Worm (Caenorhabditis elegans) whole organism, late embryonic: ENCODE data around the gene cogc-8.

Source experiments
- C08G9.2 ChIP-seq: sonication (generic microtip); optimal IDR thresholded peaks from 2 replicates; lab custom pipeline; 2016; ENCODE audit warnings: mild to moderate bottlenecking, missing genetic modification characterization, moderate library complexity, missing compliant biosample characterization
- C38D4.7 ChIP-seq: fragments of 200-800 bp; sonication (Bioruptor generic); optimal IDR thresholded peaks from 2 replicates; lab custom pipeline; 2018; ENCODE audit warnings: mild to moderate bottlenecking, missing genetic modification characterization, moderate library complexity, missing compliant biosample characterization
- F13H6.1 ChIP-seq: sonication (generic microtip); optimal IDR thresholded peaks from 2 replicates; lab custom pipeline; 2016; ENCODE audit warnings: missing genetic modification characterization, missing compliant biosample characterization
- K02D7.2 ChIP-seq: sonication (generic microtip); optimal IDR thresholded peaks from 2 replicates; lab custom pipeline; 2017; ENCODE audit warnings: mild to moderate bottlenecking, missing genetic modification characterization, missing compliant biosample characterization
- K09A11.1 ChIP-seq: sonication (generic microtip); optimal IDR thresholded peaks from 2 replicates; lab custom pipeline; 2017; ENCODE audit warnings: antibody characterized with exemption, mild to moderate bottlenecking, missing genetic modification characterization, missing compliant biosample characterization; ENCODE audit not compliant: insufficient read depth
- ceh-14 ChIP-seq: sonication (generic microtip); optimal IDR thresholded peaks from 2 replicates; lab custom pipeline; 2016; ENCODE audit warnings: missing genotype, missing genetic modification characterization, missing compliant biosample characterization
- ceh-18 ChIP-seq: sonication (generic microtip); optimal IDR thresholded peaks from 2 replicates; lab custom pipeline; 2016; ENCODE audit warnings: missing genetic modification characterization, missing compliant biosample characterization
- ceh-19 ChIP-seq: fragments of 200-800 bp; sonication (Bioruptor generic); optimal IDR thresholded peaks from 2 replicates; lab custom pipeline; 2018; ENCODE audit warnings: mild to moderate bottlenecking, missing genetic modification characterization, missing compliant biosample characterization
- ceh-2 ChIP-seq: sonication (generic microtip); optimal IDR thresholded peaks from 2 replicates; lab custom pipeline; 2016; ENCODE audit warnings: missing genotype, missing genetic modification characterization, missing compliant biosample characterization
- ceh-22 ChIP-seq: sonication (generic microtip); optimal IDR thresholded peaks from 2 replicates; lab custom pipeline; 2017; ENCODE audit warnings: missing biosample characterization, missing genetic modification characterization
- ceh-31 ChIP-seq: sonication (generic microtip); optimal IDR thresholded peaks from 2 replicates; lab custom pipeline; 2016; ENCODE audit warnings: missing genetic modification characterization, missing compliant biosample characterization
- ceh-34 ChIP-seq: sonication (generic microtip); optimal IDR thresholded peaks from 2 replicates; lab custom pipeline; 2016; ENCODE audit warnings: mild to moderate bottlenecking, missing genetic modification characterization, missing compliant biosample characterization
- ceh-48 ChIP-seq: sonication (generic microtip); optimal IDR thresholded peaks from 2 replicates; lab custom pipeline; 2016; ENCODE audit warnings: missing genetic modification characterization, inconsistent platforms, missing compliant biosample characterization
- ceh-9 ChIP-seq: sonication (generic microtip); optimal IDR thresholded peaks from 2 replicates; lab custom pipeline; 2016; ENCODE audit warnings: mild to moderate bottlenecking, missing genetic modification characterization, inconsistent platforms, missing compliant biosample characterization
- che-1 ChIP-seq: sonication (generic microtip); optimal IDR thresholded peaks from 2 replicates; lab custom pipeline; 2016; ENCODE audit warnings: mild to moderate bottlenecking, missing genetic modification characterization, missing compliant biosample characterization
- dve-1 ChIP-seq: sonication (generic microtip); optimal IDR thresholded peaks from 2 replicates; lab custom pipeline; 2017; ENCODE audit warnings: antibody characterized with exemption, mild to moderate bottlenecking, missing genetic modification characterization, missing compliant biosample characterization
- elt-2 ChIP-seq: sonication (generic microtip); optimal IDR thresholded peaks from 2 replicates; lab custom pipeline; 2016; ENCODE audit warnings: missing genetic modification reagents, missing genetic modification characterization, missing compliant biosample characterization
- eyg-1 ChIP-seq: sonication (generic microtip); optimal IDR thresholded peaks from 2 replicates; lab custom pipeline; 2016; ENCODE audit warnings: missing genotype, missing genetic modification characterization, missing compliant biosample characterization
- fkh-10 ChIP-seq: fragments of 150-350 bp; optimal IDR thresholded peaks from 2 replicates; lab custom pipeline; 2014; ENCODE audit warnings: missing biosample characterization, missing genetic modification reagents, missing genetic modification characterization
- fkh-6 ChIP-seq: sonication (generic microtip); optimal IDR thresholded peaks from 2 replicates; lab custom pipeline; 2016; ENCODE audit warnings: missing genetic modification characterization, missing compliant biosample characterization
- hlh-13 ChIP-seq: fragments of 200-800 bp; sonication (Bioruptor generic); optimal IDR thresholded peaks from 2 replicates; lab custom pipeline; 2018; ENCODE audit warnings: mild to moderate bottlenecking, missing genetic modification characterization, missing compliant biosample characterization
- hlh-15 ChIP-seq: sonication (generic microtip); optimal IDR thresholded peaks from 2 replicates; lab custom pipeline; 2016; ENCODE audit warnings: missing genetic modification characterization, missing compliant biosample characterization
- madf-2 ChIP-seq: sonication (generic microtip); optimal IDR thresholded peaks from 2 replicates; lab custom pipeline; 2017; ENCODE audit warnings: missing genetic modification characterization, missing compliant biosample characterization
- nfya-1 ChIP-seq: sonication (generic microtip); optimal IDR thresholded peaks from 2 replicates; lab custom pipeline; 2017; ENCODE audit warnings: missing genetic modification characterization, mild to moderate bottlenecking, missing compliant biosample characterization, antibody characterized with exemption, moderate library complexity
- nhr-232 ChIP-seq: sonication (generic microtip); optimal IDR thresholded peaks from 2 replicates; lab custom pipeline; 2016; ENCODE audit warnings: missing genetic modification characterization, missing compliant biosample characterization
- pag-3 ChIP-seq: sonication (generic microtip); optimal IDR thresholded peaks from 2 replicates; lab custom pipeline; 2016; ENCODE audit warnings: missing compliant biosample characterization, missing genetic modification characterization, borderline replicate concordance
- pat-9 ChIP-seq: fragments of 200-800 bp; sonication (Bioruptor generic); optimal IDR thresholded peaks from 2 replicates; lab custom pipeline; 2018; ENCODE audit warnings: mild to moderate bottlenecking, missing genetic modification characterization, moderate library complexity, missing compliant biosample characterization
- pax-1 ChIP-seq: fragments of 150-350 bp; optimal IDR thresholded peaks from 2 replicates; lab custom pipeline; 2014; ENCODE audit warnings: missing biosample characterization, missing genetic modification characterization
- pha-2 ChIP-seq: sonication (generic microtip); optimal IDR thresholded peaks from 2 replicates; lab custom pipeline; 2017; ENCODE audit warnings: mild to moderate bottlenecking, missing genetic modification characterization, missing compliant biosample characterization
- pqm-1 ChIP-seq: sonication (generic microtip); optimal IDR thresholded peaks from 2 replicates; lab custom pipeline; 2016; ENCODE audit warnings: missing genetic modification characterization, missing compliant biosample characterization
- pros-1 ChIP-seq: fragments of 150-350 bp; optimal IDR thresholded peaks from 2 replicates; lab custom pipeline; 2014; ENCODE audit warnings: missing biosample characterization, missing genetic modification reagents, missing genetic modification characterization
- ref-2 ChIP-seq: sonication (generic microtip); optimal IDR thresholded peaks from 2 replicates; lab custom pipeline; 2016; ENCODE audit warnings: missing genetic modification characterization, missing compliant biosample characterization
- rnt-1 ChIP-seq: sonication (generic microtip); optimal IDR thresholded peaks from 2 replicates; lab custom pipeline; 2016; ENCODE audit warnings: missing genetic modification characterization, missing compliant biosample characterization
- sdc-2 ChIP-seq: sonication (generic microtip); optimal IDR thresholded peaks from 2 replicates; lab custom pipeline; 2016; ENCODE audit warnings: missing genotype, missing genetic modification characterization, missing compliant biosample characterization
- sox-2 ChIP-seq: fragments of 200-800 bp; sonication (Bioruptor generic); IDR thresholded peaks from 2 replicates; pipeline ENCODE4 v1.3.6; 2022; ENCODE audit warnings: missing genetic modification reagents, missing genetic modification characterization, missing compliant biosample characterization
- sox-4 ChIP-seq: sonication (generic microtip); optimal IDR thresholded peaks from 2 replicates; lab custom pipeline; 2017; ENCODE audit warnings: mild to moderate bottlenecking, missing genetic modification characterization, inconsistent platforms, missing compliant biosample characterization
- syd-9 ChIP-seq: sonication (generic microtip); optimal IDR thresholded peaks from 2 replicates; lab custom pipeline; 2016; ENCODE audit warnings: mild to moderate bottlenecking, missing genetic modification characterization, moderate library complexity, missing compliant biosample characterization
- tbx-2 ChIP-seq: sonication (generic microtip); optimal IDR thresholded peaks from 2 replicates; lab custom pipeline; 2016; ENCODE audit warnings: missing genetic modification characterization, missing compliant biosample characterization
- ttx-3 ChIP-seq: sonication (generic microtip); optimal IDR thresholded peaks from 2 replicates; lab custom pipeline; 2016; ENCODE audit warnings: missing genetic modification reagents, missing genetic modification characterization, missing compliant biosample characterization
- unc-3 ChIP-seq, 2 experiments: fragments of 200-800 bp in 1 of 2; sonication (Bioruptor generic) in 1 of 2; sonication (generic microtip) in 1 of 2; conservative IDR thresholded peaks in 1 of 2; optimal IDR thresholded peaks in 1 of 2; 2 replicates each; pipeline versions ENCODE4 v1.3.6 to Lab custom; 2016 to 2022; ENCODE audit warnings: missing compliant biosample characterization in 2 of 2, missing genetic modification characterization in 2 of 2, missing genetic modification reagents in 1 of 2
- unc-42 ChIP-seq: sonication (generic microtip); optimal IDR thresholded peaks from 2 replicates; lab custom pipeline; 2016; ENCODE audit warnings: missing genotype, missing genetic modification characterization, missing compliant biosample characterization
- unc-55 ChIP-seq: sonication (generic microtip); optimal IDR thresholded peaks from 2 replicates; lab custom pipeline; 2017; ENCODE audit warnings: missing biosample characterization, missing genetic modification reagents, missing genetic modification characterization
- unc-86 ChIP-seq: sonication (generic microtip); optimal IDR thresholded peaks from 2 replicates; lab custom pipeline; 2016; ENCODE audit warnings: missing genetic modification characterization, missing compliant biosample characterization
- ztf-16 ChIP-seq: sonication (generic microtip); optimal IDR thresholded peaks from 2 replicates; lab custom pipeline; 2017; ENCODE audit warnings: missing genetic modification characterization, missing compliant biosample characterization

The cogc-8 gene

ce11 chrIV:261607-262006 lies 21.4 kb downstream of the cogc-8 start, which contains the start of gene pqbp-1.1:
Gene pqbp-1.1 (minus strand): TSS chrIV:261683.
- no peak for TF ChIP-seq dve-1 (tag; lab: Kevin White, UChicago)
- TF ChIP-seq ceh-48: peak; percentile 42
- no peak for TF ChIP-seq fkh-10 (GFP tag; lab: Kevin White, UChicago)
- peak; percentile 88 for TF ChIP-seq unc-42
- TF ChIP-seq elt-2: peak; percentile 6
- TF ChIP-seq pax-1 (tag; lab: Kevin White, UChicago): peak; percentile 48

ce11 chrIV:262460-262859 lies 22.2 kb downstream of the cogc-8 start:
- TF ChIP-seq sdc-2 (no peak), pha-2 (tag; lab: Kevin White, UChicago) (no peak), eyg-1 (tag; lab: Kevin White, UChicago) (no peak), syd-9 (tag; lab: Kevin White, UChicago) (no peak)

- TF ChIP-seq unc-86 (no peak), tbx-2 (tag; lab: Kevin White, UChicago) (no peak), ceh-31 (peak; percentile 36), ref-2 (tag; lab: Kevin White, UChicago) (no peak), pat-9 (tag; lab: Kevin White, UChicago) (no peak), K09A11.1 (tag; lab: Kevin White, UChicago) (no peak), hlh-15 (tag; lab: Kevin White, UChicago) (no peak), madf-2 (tag; lab: Kevin White, UChicago) (no peak), ttx-3 (tag; lab: Kevin White, UChicago) (no peak), pros-1 (tag; lab: Kevin White, UChicago) (no peak), ceh-22 (tag; lab: Kevin White, UChicago) (no peak), pax-1 (tag; lab: Kevin White, UChicago) (peak; percentile 1), unc-55 (GFP tag; lab: Kevin White, UChicago) (peak; percentile 42), ceh-14 (no peak), sox-2 (GFP tag; lab: Robert Waterston, UW) (no peak), C38D4.7 (GFP tag; lab: Kevin White, UChicago) (no peak), pqm-1 (tag; lab: Kevin White, UChicago) (no peak), C08G9.2 (tag; lab: Kevin White, UChicago) (no peak), pag-3 (tag; lab: Kevin White, UChicago) (no peak), nfya-1 (peak; percentile 57), ceh-48 (no peak), fkh-6 (no peak), ceh-18 (tag; lab: Kevin White, UChicago) (peak; percentile 26), fkh-10 (GFP tag; lab: Kevin White, UChicago) (no peak), che-1 (tag; lab: Kevin White, UChicago) (no peak), ceh-34 (tag; lab: Kevin White, UChicago) (no peak), unc-42 (no peak), ztf-16 (tag; lab: Kevin White, UChicago) (no peak), K02D7.2 (no peak), sdc-2 (no peak), hlh-13 (GFP tag; lab: Kevin White, UChicago) (no peak), F13H6.1 (tag; lab: Kevin White, UChicago) (no peak)
These were observed 24.0 kb downstream of the cogc-8 start, which contains the start of gene pat-6 for ce11 chrIV:264182-264709. Gene pat-6 (minus strand): TSS chrIV:264232.

- no peak for TF ChIP-seq rnt-1
- no peak for TF ChIP-seq ceh-9 (tag; lab: Kevin White, UChicago)
- no peak for TF ChIP-seq unc-3 (GFP tag; conservative IDR thresholded peaks at IDR 0.05; lab: Robert Waterston, UW)
- no peak for TF ChIP-seq unc-3 (tag; optimal IDR thresholded peaks at IDR 0.05; lab: Kevin White, UChicago)
- TF ChIP-seq elt-2: no peak
- no peak for TF ChIP-seq pat-9 (tag; lab: Kevin White, UChicago)
- no peak for TF ChIP-seq C08G9.2 (tag; lab: Kevin White, UChicago)
- no peak for TF ChIP-seq K02D7.2
- TF ChIP-seq hlh-13 (GFP tag; lab: Kevin White, UChicago): no peak
- no peak for TF ChIP-seq ceh-14
- TF ChIP-seq nhr-232 (tag; lab: Kevin White, UChicago): no peak
- TF ChIP-seq pqm-1 (tag; lab: Kevin White, UChicago): no peak
- TF ChIP-seq ceh-19: no peak
- TF ChIP-seq sdc-2: no peak
- TF ChIP-seq ceh-2: no peak
- no peak for TF ChIP-seq sox-4
These were observed 25.9 kb downstream of the cogc-8 start, which contains the start of gene T21D12.12 for ce11 chrIV:266148-266547. Gene T21D12.12 (plus strand): TSS chrIV:266448.
